Worm (Caenorhabditis elegans) whole organism, midembryonic: ENCODE data around the gene rund-1.

ENCODE experiments used
- T22C8.4 ChIP-seq: fragments of 200-800 bp; sonication (Bioruptor generic); IDR thresholded peaks from 2 replicates; pipeline ENCODE4 v1.3.6; 2022; ENCODE audit warnings: missing genetic modification characterization, missing compliant biosample characterization
- cog-1 ChIP-seq: sonication (generic microtip); optimal IDR thresholded peaks from 2 replicates; lab custom pipeline; 2016; ENCODE audit warnings: missing genetic modification characterization, missing compliant biosample characterization
- flt-1 ChIP-seq: fragments of 200-800 bp; sonication (Bioruptor generic); IDR thresholded peaks from 2 replicates; pipeline ENCODE4 v1.3.6; 2022; ENCODE audit warnings: missing genetic modification characterization, missing compliant biosample characterization
- klf-2 ChIP-seq: fragments of 200-800 bp; sonication (Bioruptor generic); conservative IDR thresholded peaks from 2 replicates; pipeline ENCODE4 v1.3.6; 2022; ENCODE audit warnings: missing genetic modification reagents, missing genetic modification characterization, missing compliant biosample characterization
- med-1 ChIP-seq: sonication (generic microtip); optimal IDR thresholded peaks from 2 replicates; lab custom pipeline; 2017; ENCODE audit warnings: missing genetic modification characterization, mild to moderate bottlenecking, missing compliant biosample characterization, antibody characterized with exemption, missing genetic modification reagents; ENCODE audit not compliant: insufficient read depth
- ref-1 ChIP-seq: fragments of 200-800 bp; sonication (Bioruptor generic); conservative IDR thresholded peaks from 2 replicates; pipeline ENCODE4 v1.3.6; 2022; ENCODE audit warnings: missing genetic modification reagents, missing genetic modification characterization, missing compliant biosample characterization
- tab-1 ChIP-seq: fragments of 200-800 bp; sonication (Bioruptor generic); IDR thresholded peaks from 2 replicates; pipeline ENCODE4 v1.3.6; 2022; ENCODE audit warnings: missing genetic modification characterization, missing compliant biosample characterization
- ztf-23 ChIP-seq: fragments of 200-800 bp; sonication (Bioruptor generic); IDR thresholded peaks from 2 replicates; pipeline ENCODE4 v1.3.6; 2022; ENCODE audit warnings: missing genetic modification reagents, missing genetic modification characterization, missing compliant biosample characterization
- ztf-29 ChIP-seq: fragments of 200-800 bp; sonication (Bioruptor generic); IDR thresholded peaks from 2 replicates; pipeline ENCODE4 v1.3.6; 2022; ENCODE audit warnings: missing genetic modification reagents, missing genetic modification characterization, missing compliant biosample characterization

rund-1 gene

ce11 chrX:636893-637292 is 24.7 kb downstream of the rund-1 start, which contains the start of gene pha-2:
Gene pha-2 (minus strand): TSS chrX:636993.
- TF ChIP-seq med-1 (GFP tag; lab: Kevin White, UChicago) (no peak), cog-1 (tag; lab: Kevin White, UChicago) (no peak), ref-1 (GFP tag; lab: Robert Waterston, UW) (no peak), tab-1 (GFP tag; lab: Robert Waterston, UW) (no peak), ztf-23 (GFP tag; lab: Robert Waterston, UW) (no peak), T22C8.4 (no peak)

- TF ChIP-seq cog-1 (tag; lab: Kevin White, UChicago) (no peak), T22C8.4 (no peak), ztf-23 (GFP tag; lab: Robert Waterston, UW) (no peak), klf-2 (no peak), ref-1 (GFP tag; lab: Robert Waterston, UW) (no peak), med-1 (GFP tag; lab: Kevin White, UChicago) (no peak), ztf-29 (GFP tag; lab: Robert Waterston, UW) (no peak)
Observed at ce11 chrX:629134-629533, 32.4 kb downstream of the rund-1 start, which contains the start of gene M6.4. Gene M6.4 (plus strand): TSS chrX:629188.

- TF ChIP-seq flt-1 (GFP tag; lab: Robert Waterston, UW) (no peak), ztf-29 (GFP tag; lab: Robert Waterston, UW) (no peak), cog-1 (tag; lab: Kevin White, UChicago) (no peak), T22C8.4 (no peak), ref-1 (GFP tag; lab: Robert Waterston, UW) (no peak), tab-1 (GFP tag; lab: Robert Waterston, UW) (no peak), med-1 (GFP tag; lab: Kevin White, UChicago) (no peak), klf-2 (no peak), ztf-23 (GFP tag; lab: Robert Waterston, UW) (no peak)
Observed at ce11 chrX:621688-622087, 39.9 kb downstream of the rund-1 start.

ce11 chrX:621190-621589 is 40.4 kb downstream of the rund-1 start, which contains the start of gene unc-96:
Gene unc-96 (minus strand): TSS chrX:621290.
- TF ChIP-seq flt-1 (GFP tag; lab: Robert Waterston, UW) (no peak), ref-1 (GFP tag; lab: Robert Waterston, UW) (no peak), T22C8.4 (no peak), cog-1 (tag; lab: Kevin White, UChicago) (no peak), med-1 (GFP tag; lab: Kevin White, UChicago) (no peak), klf-2 (no peak), ztf-23 (GFP tag; lab: Robert Waterston, UW) (no peak), tab-1 (GFP tag; lab: Robert Waterston, UW) (no peak), ztf-29 (GFP tag; lab: Robert Waterston, UW) (no peak)

- TF ChIP-seq tab-1 (GFP tag; lab: Robert Waterston, UW), result no peak
- no peak for TF ChIP-seq klf-2
- TF ChIP-seq med-1 (GFP tag; lab: Kevin White, UChicago), result no peak
Observed at ce11 chrX:617730-618129, 43.8 kb downstream of the rund-1 start.

- no peak for TF ChIP-seq T22C8.4
- TF ChIP-seq ztf-29 (GFP tag; lab: Robert Waterston, UW), result no peak
- TF ChIP-seq cog-1 (tag; lab: Kevin White, UChicago), result no peak
- no peak for TF ChIP-seq ref-1 (GFP tag; lab: Robert Waterston, UW)
- TF ChIP-seq ztf-23 (GFP tag; lab: Robert Waterston, UW), result no peak
- no peak for TF ChIP-seq tab-1 (GFP tag; lab: Robert Waterston, UW)
- TF ChIP-seq flt-1 (GFP tag; lab: Robert Waterston, UW), result no peak
- TF ChIP-seq klf-2, result no peak
- TF ChIP-seq med-1 (GFP tag; lab: Kevin White, UChicago), result no peak
Observed at ce11 chrX:612783-613182, 48.8 kb downstream of the rund-1 start.

- TF ChIP-seq T22C8.4 (no peak), ztf-23 (GFP tag; lab: Robert Waterston, UW) (no peak), ztf-29 (GFP tag; lab: Robert Waterston, UW) (no peak), cog-1 (tag; lab: Kevin White, UChicago) (no peak), ref-1 (GFP tag; lab: Robert Waterston, UW) (no peak), flt-1 (GFP tag; lab: Robert Waterston, UW) (no peak), tab-1 (GFP tag; lab: Robert Waterston, UW) (no peak), klf-2 (no peak), med-1 (GFP tag; lab: Kevin White, UChicago) (no peak)
Observed at ce11 chrX:609553-609952, 52.0 kb downstream of the rund-1 start.
